Fruit fly (Drosophila melanogaster) whole organism, embryonic: ENCODE data around the gene p23.

Experiments used
- CG10543 ChIP-seq: fragments of 200-800 bp; sonication (Bioruptor generic); optimal IDR thresholded peaks from 3 replicates; lab custom pipeline; 2017; ENCODE audit warnings: missing biosample characterization, mild to moderate bottlenecking, missing genetic modification characterization, moderate library complexity
- CG10654 ChIP-seq: fragments of 200-800 bp; sonication (Bioruptor generic); optimal IDR thresholded peaks from 2 replicates; lab custom pipeline; 2016; ENCODE audit warnings: missing biosample characterization, missing genetic modification characterization
- CG10979 ChIP-seq: fragments of 200-800 bp; sonication (Bioruptor generic); optimal IDR thresholded peaks from 2 replicates; lab custom pipeline; 2018; ENCODE audit warnings: missing biosample characterization, mild to moderate bottlenecking, missing genetic modification characterization, moderate library complexity
- CG11247 ChIP-seq: fragments of 200-800 bp; sonication (Bioruptor generic); IDR thresholded peaks from 2 replicates; pipeline ENCODE4 v1.3.6; 2022; ENCODE audit warnings: missing biosample characterization, missing genetic modification characterization
- CG11398 ChIP-seq: fragments of 200-800 bp; sonication (Bioruptor generic); optimal IDR thresholded peaks from 2 replicates; lab custom pipeline; 2016; ENCODE audit warnings: missing biosample characterization, missing genetic modification characterization
- CG12071 ChIP-seq: fragments of 200-800 bp; sonication (Bioruptor generic); optimal IDR thresholded peaks from 3 replicates; lab custom pipeline; 2018; ENCODE audit warnings: missing biosample characterization, mild to moderate bottlenecking, missing genetic modification characterization
- CG12104 ChIP-seq: fragments of 200-800 bp; sonication (Bioruptor generic); optimal IDR thresholded peaks from 3 replicates; lab custom pipeline; 2016; ENCODE audit warnings: missing biosample characterization, missing genetic modification characterization
- CG12391 ChIP-seq: fragments of 200-800 bp; sonication (Bioruptor generic); optimal IDR thresholded peaks from 3 replicates; lab custom pipeline; 2018; ENCODE audit warnings: missing biosample characterization, mild to moderate bottlenecking, missing genetic modification characterization, moderate library complexity
- CG13296 ChIP-seq: fragments of 200-800 bp; sonication (Bioruptor generic); optimal IDR thresholded peaks from 3 replicates; lab custom pipeline; 2018; ENCODE audit warnings: missing biosample characterization, mild to moderate bottlenecking, missing genetic modification characterization
- CG13424 ChIP-seq: fragments of 200-800 bp; sonication (Bioruptor generic); optimal IDR thresholded peaks from 2 replicates; lab custom pipeline; 2019; ENCODE audit warnings: missing biosample characterization, mild to moderate bottlenecking, missing genetic modification characterization, moderate library complexity
- CG15479 ChIP-seq: fragments of 200-800 bp; sonication (Bioruptor generic); optimal IDR thresholded peaks from 3 replicates; lab custom pipeline; 2019; ENCODE audit warnings: missing biosample characterization, mild to moderate bottlenecking, missing genetic modification characterization, moderate library complexity
- CG15696 ChIP-seq: fragments of 200-800 bp; sonication (Bioruptor generic); optimal IDR thresholded peaks from 2 replicates; lab custom pipeline; 2019; ENCODE audit warnings: missing biosample characterization, mild to moderate bottlenecking, missing genetic modification characterization, moderate library complexity
- CG1647 ChIP-seq: fragments of 200-800 bp; sonication (Bioruptor generic); optimal IDR thresholded peaks from 3 replicates; lab custom pipeline; 2016; ENCODE audit warnings: missing biosample characterization, missing genetic modification characterization
- CG16813 ChIP-seq: fragments of 200-800 bp; sonication (Bioruptor generic); IDR thresholded peaks from 3 replicates; pipeline ENCODE4 v1.3.6; 2022; ENCODE audit warnings: missing biosample characterization, missing genetic modification characterization; ENCODE audit not compliant: partially characterized antibody
- CG16863 ChIP-seq: fragments of 200-800 bp; sonication (Bioruptor generic); optimal IDR thresholded peaks from 3 replicates; lab custom pipeline; 2016; ENCODE audit warnings: missing biosample characterization, missing genetic modification characterization
- CG2120 ChIP-seq: fragments of 200-800 bp; sonication (Bioruptor generic); optimal IDR thresholded peaks from 3 replicates; lab custom pipeline; 2016; ENCODE audit warnings: missing biosample characterization, missing genetic modification characterization
- CG2678 ChIP-seq: fragments of 200-800 bp; sonication (Bioruptor generic); optimal IDR thresholded peaks from 3 replicates; lab custom pipeline; 2019; ENCODE audit warnings: missing biosample characterization, mild to moderate bottlenecking, missing genetic modification characterization, moderate library complexity
- CG32532 ChIP-seq: fragments of 200-800 bp; sonication (Bioruptor generic); IDR thresholded peaks from 2 replicates; pipeline ENCODE4 v1.3.6; 2022; ENCODE audit warnings: missing biosample characterization, missing genetic modification characterization
- CG6765 ChIP-seq: fragments of 200-800 bp; sonication (Bioruptor generic); optimal IDR thresholded peaks from 3 replicates; lab custom pipeline; 2017; ENCODE audit warnings: missing biosample characterization, mild to moderate bottlenecking, missing genetic modification characterization
- CG7556 ChIP-seq: fragments of 200-800 bp; sonication (Bioruptor generic); optimal IDR thresholded peaks from 2 replicates; lab custom pipeline; 2017; ENCODE audit warnings: missing biosample characterization, mild to moderate bottlenecking, missing genetic modification characterization
- CG8290 ChIP-seq, 3 experiments: fragments of 200-800 bp; sonication (Bioruptor generic); optimal IDR thresholded peaks; 2 replicates each; lab custom pipeline; 2016 to 2019; ENCODE audit warnings: missing biosample characterization in 3 of 3, missing genetic modification characterization in 3 of 3, mild to moderate bottlenecking in 2 of 3, moderate library complexity in 1 of 3
- CG9932 ChIP-seq: fragments of 200-800 bp; sonication (Bioruptor generic); IDR thresholded peaks from 2 replicates; pipeline ENCODE4 v1.3.6; 2022; ENCODE audit warnings: missing biosample characterization, missing genetic modification characterization
- CHES-1-like ChIP-seq: fragments of 200-800 bp; sonication (Bioruptor generic); optimal IDR thresholded peaks from 2 replicates; lab custom pipeline; 2016; ENCODE audit warnings: missing biosample characterization, missing genetic modification characterization
- Dad ChIP-seq: fragments of 200-800 bp; sonication (Bioruptor generic); optimal IDR thresholded peaks from 3 replicates; lab custom pipeline; 2016; ENCODE audit warnings: missing biosample characterization, missing genetic modification characterization
- Hmr ChIP-seq: fragments of 200-800 bp; sonication (Bioruptor generic); optimal IDR thresholded peaks from 3 replicates; lab custom pipeline; 2017; ENCODE audit warnings: mild to moderate bottlenecking, missing biosample characterization, missing genetic modification reagents, missing genetic modification characterization
- Hr39 ChIP-seq: fragments of >200 bp; optimal IDR thresholded peaks from 2 replicates; lab custom pipeline; 2017
- Kr ChIP-seq: fragments of 200-800 bp; sonication (Bioruptor generic); optimal IDR thresholded peaks from 2 replicates; lab custom pipeline; 2017; ENCODE audit warnings: missing biosample characterization, mild to moderate bottlenecking, missing genetic modification characterization
- Max ChIP-seq: fragments of 200-800 bp; sonication (Bioruptor generic); optimal IDR thresholded peaks from 2 replicates; lab custom pipeline; 2016; ENCODE audit warnings: missing biosample characterization, mild to moderate bottlenecking, missing genetic modification characterization
- Mrtf ChIP-seq: fragments of 200-800 bp; sonication (Bioruptor generic); IDR thresholded peaks from 3 replicates; pipeline ENCODE4 v1.3.6; 2022; ENCODE audit warnings: missing biosample characterization, missing genetic modification characterization
- Poxn ChIP-seq: fragments of 200-800 bp; sonication (Bioruptor generic); IDR thresholded peaks from 2 replicates; pipeline ENCODE4 v1.3.6; 2022; ENCODE audit warnings: missing biosample characterization, missing genetic modification characterization
- Rfx ChIP-seq: fragments of 200-800 bp; sonication (Bioruptor generic); IDR thresholded peaks from 2 replicates; pipeline ENCODE4 v1.3.6; 2022; ENCODE audit warnings: missing biosample characterization, missing genetic modification characterization
- bbx ChIP-seq: fragments of 200-800 bp; sonication (Bioruptor generic); IDR thresholded peaks from 2 replicates; pipeline ENCODE4 v1.3.6; 2022; ENCODE audit warnings: missing biosample characterization, missing genetic modification characterization; ENCODE audit not compliant: partially characterized antibody
- btn ChIP-seq: fragments of 200-800 bp; sonication (Bioruptor generic); optimal IDR thresholded peaks from 2 replicates; lab custom pipeline; 2016; ENCODE audit warnings: missing biosample characterization, missing genetic modification characterization
- cg ChIP-seq: fragments of 200-800 bp; sonication (Bioruptor generic); optimal IDR thresholded peaks from 3 replicates; lab custom pipeline; 2019; ENCODE audit warnings: missing biosample characterization, mild to moderate bottlenecking, missing genetic modification characterization, moderate library complexity
- crp ChIP-seq, 2 experiments: fragments of 200-800 bp; sonication (Bioruptor generic); optimal IDR thresholded peaks; 2 replicates in 1 of 2; 3 replicates in 1 of 2; lab custom pipeline; 2017; ENCODE audit warnings: missing biosample characterization in 2 of 2, missing genetic modification characterization in 2 of 2, mild to moderate bottlenecking in 1 of 2, moderate library complexity in 1 of 2
- dpn ChIP-seq, 2 experiments: fragments of 200-800 bp; sonication (Bioruptor generic); optimal IDR thresholded peaks; 3 replicates each; lab custom pipeline; 2016; ENCODE audit warnings: missing biosample characterization in 2 of 2, missing genetic modification characterization in 2 of 2
- fd3F ChIP-seq: fragments of 200-800 bp; sonication (Bioruptor generic); optimal IDR thresholded peaks from 2 replicates; lab custom pipeline; 2018; ENCODE audit warnings: missing biosample characterization, mild to moderate bottlenecking, missing genetic modification characterization, moderate library complexity
- fu2 ChIP-seq: fragments of 200-800 bp; sonication (Bioruptor generic); optimal IDR thresholded peaks from 2 replicates; lab custom pipeline; 2016; ENCODE audit warnings: missing biosample characterization, missing genetic modification characterization
- gcm ChIP-seq: fragments of 200-800 bp; sonication (Bioruptor generic); optimal IDR thresholded peaks from 2 replicates; lab custom pipeline; 2019; ENCODE audit warnings: missing biosample characterization, mild to moderate bottlenecking, missing genetic modification characterization, moderate library complexity
- gem ChIP-seq: fragments of 200-800 bp; sonication (Bioruptor generic); optimal IDR thresholded peaks from 2 replicates; lab custom pipeline; 2019; ENCODE audit warnings: missing biosample characterization, mild to moderate bottlenecking, missing genetic modification characterization, moderate library complexity
- nau ChIP-seq: fragments of 200-800 bp; sonication (Bioruptor generic); optimal IDR thresholded peaks from 3 replicates; lab custom pipeline; 2017; ENCODE audit warnings: missing biosample characterization, mild to moderate bottlenecking, missing genetic modification characterization, missing genetic modification reagents
- pzg ChIP-seq: fragments of 200-800 bp; sonication (Bioruptor generic); optimal IDR thresholded peaks from 3 replicates; lab custom pipeline; 2018; ENCODE audit warnings: missing biosample characterization, mild to moderate bottlenecking, missing genetic modification characterization, moderate library complexity
- scrt ChIP-seq: fragments of 200-800 bp; sonication (Bioruptor generic); optimal IDR thresholded peaks from 2 replicates; lab custom pipeline; 2018; ENCODE audit warnings: missing biosample characterization, mild to moderate bottlenecking, missing genetic modification characterization, moderate library complexity
- sd ChIP-seq: fragments of 200-800 bp; sonication (Bioruptor generic); optimal IDR thresholded peaks from 3 replicates; lab custom pipeline; 2018; ENCODE audit warnings: missing biosample characterization, mild to moderate bottlenecking, missing genetic modification characterization, moderate library complexity
- tap ChIP-seq: fragments of 200-800 bp; optimal IDR thresholded peaks from 3 replicates; lab custom pipeline; 2019; ENCODE audit warnings: missing biosample characterization, mild to moderate bottlenecking, missing genetic modification characterization, moderate library complexity
- tio ChIP-seq: fragments of 200-800 bp; sonication (Bioruptor generic); optimal IDR thresholded peaks from 2 replicates; lab custom pipeline; 2017; ENCODE audit warnings: missing biosample characterization, missing genetic modification characterization, inconsistent platforms
- unc-4 ChIP-seq: fragments of 200-800 bp; sonication (Bioruptor generic); IDR thresholded peaks from 2 replicates; pipeline ENCODE4 v1.3.6; 2022; ENCODE audit warnings: missing biosample characterization, missing genetic modification characterization; ENCODE audit not compliant: partially characterized antibody
- unpg ChIP-seq: fragments of 200-800 bp; sonication (Bioruptor generic); optimal IDR thresholded peaks from 3 replicates; lab custom pipeline; 2018; ENCODE audit warnings: missing biosample characterization, mild to moderate bottlenecking, missing genetic modification characterization, moderate library complexity

Gene p23

dm6 chr3R:9704183-9705007 is 26.7 kb downstream of the p23 start (continued):
- no peak for TF ChIP-seq Max (GFP tag; lab: Kevin White, UChicago)
- no peak for TF ChIP-seq Mrtf (GFP tag; lab: Robert Waterston, UW)
- TF ChIP-seq Rfx (GFP tag; lab: Robert Waterston, UW), result no peak
- peak; percentile 98 for TF ChIP-seq cg
- no peak for TF ChIP-seq CG11398 (GFP tag; lab: Kevin White, UChicago)
- TF ChIP-seq CG12391 (tag; lab: Kevin White, UChicago), result no peak
- no peak for TF ChIP-seq CG1647
- TF ChIP-seq Poxn (GFP tag; lab: Robert Waterston, UW), result no peak
- TF ChIP-seq fd3F, result no peak
- TF ChIP-seq CG12104 (GFP tag; lab: Kevin White, UChicago), result no peak
- no peak for TF ChIP-seq gem
- TF ChIP-seq CG13424 (tag; lab: Kevin White, UChicago), result no peak
- TF ChIP-seq CG15479, result peak; percentile 91
- TF ChIP-seq scrt (GFP tag; lab: Kevin White, UChicago), result no peak
- peak; percentile 12 for TF ChIP-seq pzg
- peak; percentile 44 for TF ChIP-seq CG2120
- no peak for TF ChIP-seq unpg (GFP tag; lab: Kevin White, UChicago)
- TF ChIP-seq CG10979 (tag; lab: Kevin White, UChicago), result no peak
- no peak for TF ChIP-seq CG2678 (tag; lab: Kevin White, UChicago)
- TF ChIP-seq bbx (GFP tag; lab: Robert Waterston, UW), result no peak
- no peak for TF ChIP-seq tio (GFP tag; lab: Kevin White, UChicago)
- TF ChIP-seq CG10543, result peak; percentile 82
- TF ChIP-seq crp (GFP tag; optimal IDR thresholded peaks at IDR 0.05; lab: Kevin White, UChicago), result peak in 1 of 2 experiments; percentile 67
- no peak for TF ChIP-seq CG7556 (GFP tag; lab: Kevin White, UChicago)
- TF ChIP-seq CG12071 (GFP tag; lab: Kevin White, UChicago), result no peak
- TF ChIP-seq CG9932 (GFP tag; lab: Robert Waterston, UW), result no peak
- TF ChIP-seq CHES-1-like (GFP tag; lab: Kevin White, UChicago), result no peak
- TF ChIP-seq CG16863, result no peak
- no peak for TF ChIP-seq dpn (GFP tag; optimal IDR thresholded peaks at IDR 0.05; lab: Kevin White, UChicago)
- TF ChIP-seq CG32532 (GFP tag; lab: Robert Waterston, UW), result no peak
- TF ChIP-seq gcm (GFP tag; lab: Kevin White, UChicago), result peak; percentile 43
- no peak for TF ChIP-seq Dad
- no peak for TF ChIP-seq Hr39 (lab: Kevin White, UChicago)
- no peak for TF ChIP-seq tap
- TF ChIP-seq nau, result no peak
- TF ChIP-seq Hmr (GFP tag; lab: Kevin White, UChicago), result peak; percentile 66
- no peak for TF ChIP-seq CG16813 (GFP tag; lab: Robert Waterston, UW)
- TF ChIP-seq CG6765 (GFP tag; lab: Kevin White, UChicago), result peak; percentile 2
- TF ChIP-seq fu2 (GFP tag; lab: Kevin White, UChicago), result no peak
- TF ChIP-seq CG8290 (GFP tag; optimal IDR thresholded peaks at IDR 0.05; lab: Kevin White, UChicago), result no peak
- TF ChIP-seq CG8290 (tag; optimal IDR thresholded peaks at IDR 0.05; lab: Kevin White, UChicago), result peak in 1 of 2 experiments; percentile 62
- no peak for TF ChIP-seq btn
- TF ChIP-seq sd (tag; lab: Kevin White, UChicago), result peak; percentile 40
- no peak for TF ChIP-seq CG15696 (tag; lab: Kevin White, UChicago)
- no peak for TF ChIP-seq unc-4
- no peak for TF ChIP-seq Kr (GFP tag; lab: Kevin White, UChicago)
- no peak for TF ChIP-seq CG13296 (GFP tag; lab: Kevin White, UChicago)
- TF ChIP-seq CG10654, result no peak
- no peak for TF ChIP-seq CG11247
